Fruit fly (Drosophila melanogaster) whole organism, pupa: ENCODE measurements around the gene Atu.

Experiments
- CG10348 ChIP-seq: fragments of 200-800 bp; sonication (Bioruptor generic); IDR thresholded peaks from 2 replicates; pipeline ENCODE4 v1.3.6; 2022; ENCODE audit warnings: missing biosample characterization, missing genetic modification characterization
- CG12605 ChIP-seq: fragments of 200-800 bp; sonication (Bioruptor generic); IDR thresholded peaks from 2 replicates; pipeline ENCODE4 v1.3.6; 2022; ENCODE audit warnings: missing biosample characterization, missing genetic modification characterization
- CG13204 ChIP-seq: fragments of 200-800 bp; sonication (Bioruptor generic); optimal IDR thresholded peaks from 2 replicates; lab custom pipeline; 2018; ENCODE audit warnings: missing biosample characterization, mild to moderate bottlenecking, missing genetic modification characterization, moderate library complexity
- CG14655 ChIP-seq: fragments of 200-800 bp; sonication (Bioruptor generic); optimal IDR thresholded peaks from 3 replicates; lab custom pipeline; 2017; ENCODE audit warnings: mild to moderate bottlenecking, missing biosample characterization, missing genetic modification reagents, missing genetic modification characterization
- CG15710 ChIP-seq: fragments of 200-800 bp; sonication (Bioruptor generic); optimal IDR thresholded peaks from 2 replicates; lab custom pipeline; 2018; ENCODE audit warnings: missing biosample characterization, mild to moderate bottlenecking, missing genetic modification characterization, moderate library complexity
- CG17806 ChIP-seq: fragments of 200-800 bp; sonication (Bioruptor generic); optimal IDR thresholded peaks from 2 replicates; lab custom pipeline; 2018; ENCODE audit warnings: missing biosample characterization, mild to moderate bottlenecking, missing genetic modification characterization, moderate library complexity
- CG32121 ChIP-seq: fragments of 200-800 bp; sonication (Bioruptor generic); IDR thresholded peaks from 2 replicates; pipeline ENCODE4 v1.3.6; 2022; ENCODE audit warnings: missing biosample characterization, missing genetic modification characterization
- CG34367 ChIP-seq: fragments of 200-800 bp; sonication (Bioruptor generic); optimal IDR thresholded peaks from 2 replicates; lab custom pipeline; 2018; ENCODE audit warnings: missing biosample characterization, mild to moderate bottlenecking, missing genetic modification characterization
- CG4496 ChIP-seq: fragments of 200-800 bp; sonication (Bioruptor generic); IDR thresholded peaks from 3 replicates; pipeline ENCODE4 v1.3.6; 2022; ENCODE audit warnings: missing biosample characterization, missing genetic modification characterization
- CG8159 ChIP-seq: fragments of 200-800 bp; sonication (Bioruptor generic); optimal IDR thresholded peaks from 3 replicates; lab custom pipeline; 2018; ENCODE audit warnings: missing biosample characterization, mild to moderate bottlenecking, missing genetic modification characterization, moderate library complexity
- CG8301 ChIP-seq: fragments of 200-800 bp; sonication (Bioruptor generic); optimal IDR thresholded peaks from 2 replicates; lab custom pipeline; 2018; ENCODE audit warnings: missing biosample characterization, mild to moderate bottlenecking, missing genetic modification characterization
- CG9948 ChIP-seq: fragments of 200-800 bp; sonication (Bioruptor generic); optimal IDR thresholded peaks from 2 replicates; lab custom pipeline; 2018; ENCODE audit warnings: missing biosample characterization, mild to moderate bottlenecking, missing genetic modification characterization, moderate library complexity
- D1 ChIP-seq: fragments of 200-800 bp; sonication (Bioruptor generic); optimal IDR thresholded peaks from 2 replicates; lab custom pipeline; 2018; ENCODE audit warnings: missing biosample characterization, mild to moderate bottlenecking, missing genetic modification characterization, moderate library complexity
- EcR ChIP-seq: fragments of 200-800 bp; sonication (Bioruptor generic); optimal IDR thresholded peaks from 3 replicates; lab custom pipeline; 2019; ENCODE audit warnings: missing biosample characterization, missing genetic modification characterization, mild to moderate bottlenecking, moderate library complexity, missing genetic modification reagents
- Ets98B ChIP-seq: fragments of 200-800 bp; sonication (Bioruptor generic); IDR thresholded peaks from 2 replicates; pipeline ENCODE4 v1.3.6; 2022; ENCODE audit warnings: missing biosample characterization, missing genetic modification characterization
- Pif1A ChIP-seq: fragments of 200-800 bp; sonication (Bioruptor generic); optimal IDR thresholded peaks from 3 replicates; lab custom pipeline; 2016; ENCODE audit warnings: missing biosample characterization, missing genetic modification characterization
- Pif1B ChIP-seq: fragments of 200-800 bp; sonication (Bioruptor generic); optimal IDR thresholded peaks from 3 replicates; lab custom pipeline; 2016; ENCODE audit warnings: missing biosample characterization, missing genetic modification characterization
- Snoo ChIP-seq: fragments of 200-800 bp; sonication (Bioruptor generic); optimal IDR thresholded peaks from 3 replicates; lab custom pipeline; 2017; ENCODE audit warnings: missing biosample characterization, mild to moderate bottlenecking, missing genetic modification characterization, inconsistent platforms
- fd96Ca ChIP-seq: fragments of 200-800 bp; sonication (Bioruptor generic); IDR thresholded peaks from 3 replicates; pipeline ENCODE4 v1.3.6; 2022; ENCODE audit warnings: missing biosample characterization, missing genetic modification characterization
- gl ChIP-seq: fragments of 200-800 bp; sonication (Bioruptor generic); optimal IDR thresholded peaks from 2 replicates; lab custom pipeline; 2018; ENCODE audit warnings: missing biosample characterization, mild to moderate bottlenecking, missing genetic modification characterization
- rn ChIP-seq: fragments of 200-800 bp; sonication (Bioruptor generic); IDR thresholded peaks from 2 replicates; pipeline ENCODE4 v1.3.6; 2022; ENCODE audit warnings: missing biosample characterization, missing genetic modification characterization

Gene Atu

dm6 chr3R:5591398-5591853 is 21.7 kb upstream of the Atu start, which contains the start of the genes noi and Vha26:
noi (minus strand) TSS chr3R:5591459.
Vha26 (plus strand) TSS chr3R:5591763.
- TF ChIP-seq CG9948 (tag; lab: Kevin White, UChicago) (no peak), CG15710 (tag; lab: Kevin White, UChicago) (peak; percentile 15)

- TF ChIP-seq CG8301 (no peak), CG34367 (tag; lab: Kevin White, UChicago) (no peak), CG4496 (0 out of 3 replicates have a peak, but pooled peaks have one; percentile 34), EcR (GFP tag; lab: Kevin White, UChicago) (peak; percentile 30)
These were observed 21.1 kb upstream of the Atu start for dm6 chr3R:5592009-5592572.

- TF ChIP-seq CG12605 (GFP tag; lab: Robert Waterston, UW) (0 out of 2 replicates have a peak, but pooled peaks have one; percentile 20), gl (tag; lab: Kevin White, UChicago) (no peak)
These were observed 18.3 kb upstream of the Atu start for dm6 chr3R:5594878-5595277.

- TF ChIP-seq rn (GFP tag; lab: Robert Waterston, UW) (no peak), CG34367 (tag; lab: Kevin White, UChicago) (no peak), CG17806 (tag; lab: Kevin White, UChicago) (no peak)
These were observed 13.4 kb upstream of the Atu start for dm6 chr3R:5599521-5600360.

dm6 chr3R:5600361-5601043 is 12.7 kb upstream of the Atu start:
- no peak for TF ChIP-seq Ets98B
- TF ChIP-seq EcR (GFP tag; lab: Kevin White, UChicago): peak; percentile 54
- TF ChIP-seq CG9948 (tag; lab: Kevin White, UChicago): no peak
- peak; percentile 9 for TF ChIP-seq CG34367 (tag; lab: Kevin White, UChicago)
- TF ChIP-seq Snoo (tag; lab: Kevin White, UChicago): no peak
- TF ChIP-seq CG8159: no peak
- TF ChIP-seq rn (GFP tag; lab: Robert Waterston, UW): no peak
- no peak for TF ChIP-seq D1
- no peak for TF ChIP-seq CG10348

- no peak for TF ChIP-seq CG12605 (GFP tag; lab: Robert Waterston, UW)
- no peak for TF ChIP-seq Ets98B
- no peak for TF ChIP-seq rn (GFP tag; lab: Robert Waterston, UW)
- peak; percentile 29 for TF ChIP-seq CG17806 (tag; lab: Kevin White, UChicago)
- TF ChIP-seq Pif1B: no peak
- TF ChIP-seq gl (tag; lab: Kevin White, UChicago): no peak
- TF ChIP-seq CG10348: no peak
- no peak for TF ChIP-seq EcR (GFP tag; lab: Kevin White, UChicago)
- no peak for TF ChIP-seq Pif1A (GFP tag; lab: Kevin White, UChicago)
- TF ChIP-seq CG8159: peak; percentile 32
- TF ChIP-seq CG8301: peak; percentile 11
- no peak for TF ChIP-seq CG4496
- TF ChIP-seq fd96Ca (GFP tag; lab: Robert Waterston, UW): no peak
- TF ChIP-seq CG13204: no peak
- TF ChIP-seq CG32121 (GFP tag; lab: Robert Waterston, UW): no peak
- TF ChIP-seq CG14655 (GFP tag; lab: Kevin White, UChicago): no peak
- TF ChIP-seq CG9948 (tag; lab: Kevin White, UChicago): peak; percentile 40
- peak; percentile 38 for TF ChIP-seq CG15710 (tag; lab: Kevin White, UChicago)
- peak; percentile 35 for TF ChIP-seq Snoo (tag; lab: Kevin White, UChicago)
- peak; percentile 11 for TF ChIP-seq CG34367 (tag; lab: Kevin White, UChicago)
- no peak for TF ChIP-seq D1
These were observed 12.1 kb upstream of the Atu start, which contains the start of the genes kra and SecS for dm6 chr3R:5601044-5601523. kra (minus strand) TSS chr3R:5601136. SecS (plus strand) TSS chr3R:5601433.

- TF ChIP-seq CG32121 (GFP tag; lab: Robert Waterston, UW) (peak; percentile 62; the same call in 1 of the 2 replicates), CG8301 (no peak), CG9948 (tag; lab: Kevin White, UChicago) (peak; percentile 39), CG14655 (GFP tag; lab: Kevin White, UChicago) (no peak), CG17806 (tag; lab: Kevin White, UChicago) (peak; percentile 55), CG8159 (peak; percentile 66), Snoo (tag; lab: Kevin White, UChicago) (peak; percentile 40), CG15710 (tag; lab: Kevin White, UChicago) (peak; percentile 54), fd96Ca (GFP tag; lab: Robert Waterston, UW) (peak; percentile 73), Ets98B (peak; percentile 69), CG4496 (peak; percentile 58; the same call in 1 of the 3 replicates)
- TF ChIP-seq, all 21 proteins: peak for 9
These were observed 6.7 kb upstream of the Atu start, which contains the start of gene asl for dm6 chr3R:5606477-5606876. asl (minus strand) TSS chr3R:5606543.
